Worm (Caenorhabditis elegans) whole organism, L2 larva: ENCODE results near the gene eak-3.
A peak's percentile ranks its signal among the peaks of the same experiment; 100 is the strongest.

ENCODE experiments used
- C34F6.9 ChIP-seq: fragments of 150-350 bp; optimal IDR thresholded peaks from 2 replicates; lab custom pipeline; 2014; ENCODE audit warnings: missing biosample characterization, missing genetic modification characterization
- F13H6.1 ChIP-seq: sonication (generic microtip); optimal IDR thresholded peaks from 2 replicates; lab custom pipeline; 2016; ENCODE audit warnings: missing genetic modification characterization, missing compliant biosample characterization
- R02D3.7 ChIP-seq: fragments of 150-350 bp; optimal IDR thresholded peaks from 2 replicates; lab custom pipeline; 2014; ENCODE audit warnings: missing biosample characterization, missing genetic modification characterization
- ZK546.5 ChIP-seq: sonication (generic microtip); optimal IDR thresholded peaks from 2 replicates; lab custom pipeline; 2017; ENCODE audit warnings: missing biosample characterization, missing genetic modification characterization
- alr-1 ChIP-seq: fragments of 150-350 bp; optimal IDR thresholded peaks from 2 replicates; lab custom pipeline; 2014; ENCODE audit warnings: missing biosample characterization, missing genetic modification characterization
- aly-2 ChIP-seq: fragments of 150-350 bp; optimal IDR thresholded peaks from 2 replicates; lab custom pipeline; 2014; ENCODE audit warnings: missing biosample characterization, missing genetic modification characterization
- ama-1 ChIP-seq: fragments of 150-350 bp; optimal IDR thresholded peaks from 2 replicates; lab custom pipeline; 2018; ENCODE audit warnings: inconsistent platforms
- ceh-16 ChIP-seq: fragments of 150-350 bp; optimal IDR thresholded peaks from 2 replicates; lab custom pipeline; 2014; ENCODE audit warnings: missing biosample characterization, missing genetic modification characterization
- ceh-82 ChIP-seq: fragments of 150-350 bp; optimal IDR thresholded peaks from 2 replicates; lab custom pipeline; 2014; ENCODE audit warnings: missing biosample characterization, missing genetic modification characterization
- crh-2 ChIP-seq: sonication (generic microtip); optimal IDR thresholded peaks from 2 replicates; lab custom pipeline; 2017; ENCODE audit warnings: missing biosample characterization, missing genetic modification characterization
- dmd-4 ChIP-seq: sonication (generic microtip); optimal IDR thresholded peaks from 2 replicates; lab custom pipeline; 2017; ENCODE audit warnings: missing biosample characterization, missing genetic modification characterization
- egl-27 ChIP-seq: sonication (generic microtip); optimal IDR thresholded peaks from 3 replicates; lab custom pipeline; 2017; ENCODE audit warnings: missing biosample characterization, missing genetic modification reagents, missing genetic modification characterization
- elt-1 ChIP-seq: fragments of 150-350 bp; optimal IDR thresholded peaks from 2 replicates; lab custom pipeline; 2014; ENCODE audit warnings: missing biosample characterization, missing genetic modification characterization
- elt-3 ChIP-seq: sonication (generic microtip); optimal IDR thresholded peaks from 2 replicates; lab custom pipeline; 2017; ENCODE audit warnings: missing biosample characterization, missing genetic modification characterization
- fos-1 ChIP-seq: fragments of 150-350 bp; optimal IDR thresholded peaks from 2 replicates; lab custom pipeline; 2014; ENCODE audit warnings: missing biosample characterization, missing genetic modification characterization
- gmeb-1 ChIP-seq: fragments of 150-350 bp; optimal IDR thresholded peaks from 2 replicates; lab custom pipeline; 2014; ENCODE audit warnings: missing biosample characterization, missing genetic modification characterization
- lin-13 ChIP-seq: fragments of 150-350 bp; optimal IDR thresholded peaks from 2 replicates; lab custom pipeline; 2014; ENCODE audit warnings: missing biosample characterization, missing genetic modification reagents, missing genetic modification characterization
- lin-39 ChIP-seq: fragments of 150-350 bp; optimal IDR thresholded peaks from 2 replicates; lab custom pipeline; 2014; ENCODE audit warnings: missing biosample characterization, missing genetic modification reagents, missing genetic modification characterization
- lsy-2 ChIP-seq, 2 experiments: fragments of 150-350 bp in 1 of 2; sonication (generic microtip) in 1 of 2; optimal IDR thresholded peaks; 2 replicates each; lab custom pipeline; 2014 to 2017; ENCODE audit warnings: missing biosample characterization in 2 of 2, missing genetic modification characterization in 2 of 2
- mab-5 ChIP-seq: fragments of 150-350 bp; optimal IDR thresholded peaks from 2 replicates; lab custom pipeline; 2014; ENCODE audit warnings: missing biosample characterization, missing genetic modification characterization
- mbf-1 ChIP-seq: sonication (generic microtip); optimal IDR thresholded peaks from 2 replicates; lab custom pipeline; 2017; ENCODE audit warnings: missing biosample characterization, missing genetic modification characterization
- nhr-10 ChIP-seq: sonication (generic microtip); optimal IDR thresholded peaks from 2 replicates; lab custom pipeline; 2017; ENCODE audit warnings: missing biosample characterization, missing genetic modification characterization
- nhr-129 ChIP-seq: fragments of 150-350 bp; optimal IDR thresholded peaks from 2 replicates; lab custom pipeline; 2014; ENCODE audit warnings: missing biosample characterization, missing genetic modification characterization
- nhr-21 ChIP-seq: fragments of 150-350 bp; optimal IDR thresholded peaks from 2 replicates; lab custom pipeline; 2014; ENCODE audit warnings: missing biosample characterization, missing genetic modification characterization
- nhr-23 ChIP-seq: fragments of 150-350 bp; optimal IDR thresholded peaks from 2 replicates; lab custom pipeline; 2014; ENCODE audit warnings: missing biosample characterization, missing genetic modification reagents, missing genetic modification characterization
- nhr-237 ChIP-seq: fragments of 150-350 bp; optimal IDR thresholded peaks from 2 replicates; lab custom pipeline; 2014; ENCODE audit warnings: missing biosample characterization, missing genetic modification characterization
- nhr-6 ChIP-seq: fragments of 150-350 bp; optimal IDR thresholded peaks from 2 replicates; lab custom pipeline; 2014; ENCODE audit warnings: missing biosample characterization, missing genetic modification characterization
- nhr-77 ChIP-seq: fragments of 150-350 bp; optimal IDR thresholded peaks from 2 replicates; lab custom pipeline; 2014; ENCODE audit warnings: missing biosample characterization, missing genetic modification characterization
- peb-1 ChIP-seq: fragments of 150-350 bp; optimal IDR thresholded peaks from 2 replicates; lab custom pipeline; 2014; ENCODE audit warnings: missing biosample characterization, missing genetic modification characterization
- sem-4 ChIP-seq: fragments of 150-350 bp; optimal IDR thresholded peaks from 2 replicates; lab custom pipeline; 2014; ENCODE audit warnings: missing biosample characterization, missing genetic modification reagents, missing genetic modification characterization
- skn-1 ChIP-seq: sonication (generic microtip); optimal IDR thresholded peaks from 2 replicates; lab custom pipeline; 2017; ENCODE audit warnings: missing biosample characterization, missing genetic modification characterization
- sma-9 ChIP-seq, 2 experiments: fragments of 150-350 bp in 1 of 2; sonication (generic microtip) in 1 of 2; optimal IDR thresholded peaks; 2 replicates each; lab custom pipeline; 2014 to 2016; ENCODE audit warnings: missing genetic modification characterization in 2 of 2, mild to moderate bottlenecking in 1 of 2, missing biosample characterization in 1 of 2, missing compliant biosample characterization in 1 of 2, missing genetic modification reagents in 1 of 2, moderate library complexity in 1 of 2
- snpc-4 ChIP-seq: fragments of 150-350 bp; optimal IDR thresholded peaks from 2 replicates; lab custom pipeline; 2014; ENCODE audit warnings: missing biosample characterization, missing genetic modification characterization
- unc-39 ChIP-seq: fragments of 150-350 bp; optimal IDR thresholded peaks from 2 replicates; lab custom pipeline; 2014; ENCODE audit warnings: missing biosample characterization, missing genetic modification characterization
- unc-55 ChIP-seq: fragments of 150-350 bp; sonication (generic microtip); optimal IDR thresholded peaks from 3 replicates; lab custom pipeline; 2014; ENCODE audit warnings: missing biosample characterization, missing genetic modification reagents, missing genetic modification characterization
- unc-62 ChIP-seq: fragments of 150-350 bp; optimal IDR thresholded peaks from 2 replicates; lab custom pipeline; 2014; ENCODE audit warnings: missing biosample characterization, missing genetic modification reagents, missing genetic modification characterization
- ztf-1 ChIP-seq: fragments of 200-800 bp; sonication (Bioruptor generic); conservative IDR thresholded peaks from 2 replicates; pipeline ENCODE4 v1.3.6; 2022; ENCODE audit warnings: missing genetic modification characterization, missing compliant biosample characterization

The eak-3 gene

DNA sequence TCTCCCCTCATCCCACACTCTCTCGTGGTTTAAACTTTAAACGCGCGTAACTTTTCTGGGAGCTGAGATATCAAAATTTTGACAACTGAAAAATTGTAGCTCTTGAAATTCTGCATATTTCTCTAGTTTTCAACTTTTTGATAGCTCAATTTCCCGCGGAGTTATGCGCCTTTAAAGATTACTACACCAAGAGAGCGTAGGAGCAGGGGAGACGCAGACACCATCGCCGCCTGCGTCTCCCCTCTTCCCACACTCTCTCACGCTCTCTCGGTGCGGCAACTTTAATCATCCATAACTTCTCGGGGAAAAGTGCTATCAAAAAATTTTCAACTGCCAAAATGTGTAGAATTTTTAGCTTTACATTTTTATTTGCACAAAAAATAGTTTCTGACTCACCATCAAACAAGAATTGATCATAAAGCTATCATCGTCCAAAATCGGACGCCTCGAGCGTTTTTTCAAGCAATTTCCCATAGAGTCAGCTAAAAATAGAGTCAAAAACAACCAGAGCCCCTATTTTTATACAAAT is at the start of gene eak-3:
Gene eak-3, minus strand, starts transcription at position 479 of the 529 bp plus-strand sequence.
- no peak for TF ChIP-seq skn-1 (tag; lab: Kevin White, UChicago)
- TF ChIP-seq nhr-23 (tag; lab: Kevin White, UChicago), result no peak
- TF ChIP-seq nhr-237 (tag; lab: Kevin White, UChicago), result no peak
- TF ChIP-seq gmeb-1 (tag; lab: Kevin White, UChicago), result no peak
- no peak for TF ChIP-seq ZK546.5 (tag; lab: Kevin White, UChicago)
- TF ChIP-seq nhr-21 (tag; lab: Kevin White, UChicago), result no peak
- TF ChIP-seq egl-27 (tag; lab: Kevin White, UChicago), result no peak
- no peak for TF ChIP-seq unc-55 (GFP tag; lab: Kevin White, UChicago)
- no peak for TF ChIP-seq snpc-4 (tag; lab: Kevin White, UChicago)
- TF ChIP-seq fos-1 (tag; lab: Kevin White, UChicago), result no peak
- no peak for TF ChIP-seq crh-2
- no peak for TF ChIP-seq sma-9 (GFP tag; optimal IDR thresholded peaks at IDR 0.05; lab: Kevin White, UChicago)
- TF ChIP-seq sma-9 (tag; optimal IDR thresholded peaks at IDR 0.05; lab: Kevin White, UChicago), result no peak
- no peak for TF ChIP-seq F13H6.1 (tag; lab: Kevin White, UChicago)

DNA sequence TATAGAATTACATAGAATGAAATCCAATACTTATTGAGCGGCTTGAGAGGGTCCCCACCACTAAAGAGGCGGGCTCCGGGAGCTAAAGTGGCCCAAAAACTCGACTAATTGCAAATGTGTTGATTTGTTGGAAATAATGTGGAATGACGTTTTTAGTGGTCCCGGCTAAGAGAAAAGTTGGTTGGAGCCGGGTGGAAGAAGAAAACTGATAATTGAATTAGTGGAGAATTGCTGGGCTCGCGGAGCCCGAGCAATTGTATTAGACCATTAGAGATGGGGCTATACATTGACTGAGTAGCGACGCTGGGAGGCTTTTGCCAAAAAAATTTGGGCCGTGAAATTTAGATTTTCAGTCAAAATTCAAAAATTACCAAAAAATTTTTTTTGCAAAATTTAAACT is 49.2 kb upstream of the eak-3 start:
- TF ChIP-seq sem-4 (tag; lab: Kevin White, UChicago) (no peak), lsy-2 (tag; optimal IDR thresholded peaks at IDR 0.05; lab: Kevin White, UChicago) (peak in 1 of 2 experiments; percentile 4)

DNA sequence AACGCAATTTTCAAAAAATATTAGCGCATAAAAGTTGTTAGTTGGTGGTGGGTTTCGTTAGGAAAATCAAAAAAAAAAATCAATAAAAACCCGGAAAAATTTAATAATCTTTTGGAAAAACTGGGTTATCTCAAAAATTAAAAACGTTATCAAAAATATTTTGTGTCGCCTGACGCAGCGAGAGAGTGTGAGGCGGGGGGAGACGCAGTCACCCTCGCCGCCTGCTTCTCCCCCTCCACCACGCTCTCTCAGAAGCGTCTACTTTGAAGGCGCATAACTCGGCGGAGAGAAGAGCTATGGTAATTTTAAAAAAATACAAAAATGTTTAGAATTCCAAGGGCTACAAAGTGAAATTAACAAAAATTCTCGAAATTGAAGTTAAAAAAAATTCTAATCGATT is 48.8 kb upstream of the eak-3 start:
- TF ChIP-seq mbf-1 (tag; lab: Kevin White, UChicago), result no peak
- no peak for TF ChIP-seq alr-1 (tag; lab: Kevin White, UChicago)
- no peak for TF ChIP-seq ceh-82
- no peak for TF ChIP-seq dmd-4
- no peak for TF ChIP-seq ama-1 (lab: Kevin White, UChicago)
- TF ChIP-seq C34F6.9 (tag; lab: Kevin White, UChicago), result no peak
- no peak for TF ChIP-seq peb-1
- no peak for TF ChIP-seq lin-39 (tag; lab: Kevin White, UChicago)
- no peak for TF ChIP-seq elt-1 (tag; lab: Kevin White, UChicago)
- TF ChIP-seq elt-3 (tag; lab: Kevin White, UChicago), result no peak
- TF ChIP-seq nhr-129, result no peak
- no peak for TF ChIP-seq unc-62 (GFP tag; lab: Kevin White, UChicago)
- no peak for TF ChIP-seq F13H6.1 (tag; lab: Kevin White, UChicago)
- no peak for TF ChIP-seq nhr-77 (tag; lab: Kevin White, UChicago)
- no peak for TF ChIP-seq R02D3.7 (tag; lab: Kevin White, UChicago)

DNA sequence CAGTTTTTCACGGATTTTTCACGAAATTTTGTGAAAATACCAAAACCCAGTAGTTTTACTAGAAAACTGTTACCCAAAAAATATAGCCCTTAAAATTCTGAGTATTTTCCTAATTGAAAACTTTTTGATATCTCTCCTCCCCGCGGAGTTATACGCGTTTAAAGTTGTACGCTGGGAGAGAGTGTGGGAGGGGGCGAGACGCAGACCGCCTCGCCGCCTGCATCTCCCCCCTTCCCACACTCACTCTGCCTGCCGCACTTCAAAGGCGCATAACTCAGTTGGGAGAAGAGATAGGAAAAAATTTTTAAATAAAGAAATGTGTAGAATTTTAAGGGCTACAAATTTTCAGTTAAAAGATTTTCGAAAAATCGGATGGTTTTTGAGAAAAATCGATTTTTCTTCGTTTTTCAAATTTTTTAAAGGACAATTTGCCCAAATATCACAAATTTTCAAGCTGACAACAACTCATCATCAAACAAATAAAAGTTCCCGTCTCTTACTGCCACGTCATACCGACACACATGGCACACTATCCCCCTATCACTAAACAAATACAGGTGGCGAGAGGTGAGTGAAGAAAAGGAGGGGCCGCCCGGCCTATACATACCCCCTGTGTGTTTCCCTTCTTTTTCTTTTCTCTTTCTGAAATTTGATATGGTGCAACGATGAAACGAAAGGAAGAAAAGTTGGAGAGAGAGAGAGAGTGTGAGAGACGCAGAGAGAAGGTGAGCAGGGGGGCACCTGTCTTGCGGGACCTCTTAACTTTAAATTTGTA is 47.1 kb upstream of the eak-3 start:
- TF ChIP-seq skn-1 (tag; lab: Kevin White, UChicago), result no peak
- no peak for TF ChIP-seq unc-62 (GFP tag; lab: Kevin White, UChicago)
- TF ChIP-seq R02D3.7 (tag; lab: Kevin White, UChicago), result no peak
- TF ChIP-seq elt-1 (tag; lab: Kevin White, UChicago), result no peak
- TF ChIP-seq nhr-6 (tag; lab: Kevin White, UChicago), result no peak
- no peak for TF ChIP-seq unc-39 (tag; lab: Kevin White, UChicago)
- peak; percentile 61 for TF ChIP-seq F13H6.1 (tag; lab: Kevin White, UChicago)
- no peak for TF ChIP-seq ceh-16 (tag; lab: Kevin White, UChicago)
- peak; percentile 36 for TF ChIP-seq lin-13
- no peak for TF ChIP-seq aly-2 (tag; lab: Kevin White, UChicago)
- TF ChIP-seq mab-5 (tag; lab: Kevin White, UChicago), result no peak
- TF ChIP-seq nhr-129, result peak; percentile 25
- peak; percentile 85 for TF ChIP-seq crh-2
- no peak for TF ChIP-seq nhr-10 (tag; lab: Kevin White, UChicago)
- TF ChIP-seq fos-1 (tag; lab: Kevin White, UChicago), result peak; percentile 68
- TF ChIP-seq elt-3 (tag; lab: Kevin White, UChicago), result no peak
- TF ChIP-seq peb-1, result no peak
- no peak for TF ChIP-seq C34F6.9 (tag; lab: Kevin White, UChicago)
- no peak for TF ChIP-seq gmeb-1 (tag; lab: Kevin White, UChicago)
- peak; percentile 62 for TF ChIP-seq sma-9 (GFP tag; optimal IDR thresholded peaks at IDR 0.05; lab: Kevin White, UChicago)
- no peak for TF ChIP-seq sma-9 (tag; optimal IDR thresholded peaks at IDR 0.05; lab: Kevin White, UChicago)
- no peak for TF ChIP-seq ztf-1 (GFP tag; lab: Robert Waterston, UW)
